Worm (Caenorhabditis elegans): ENCODE results near the gene nspc-17.

Gene nspc-17

DNA sequence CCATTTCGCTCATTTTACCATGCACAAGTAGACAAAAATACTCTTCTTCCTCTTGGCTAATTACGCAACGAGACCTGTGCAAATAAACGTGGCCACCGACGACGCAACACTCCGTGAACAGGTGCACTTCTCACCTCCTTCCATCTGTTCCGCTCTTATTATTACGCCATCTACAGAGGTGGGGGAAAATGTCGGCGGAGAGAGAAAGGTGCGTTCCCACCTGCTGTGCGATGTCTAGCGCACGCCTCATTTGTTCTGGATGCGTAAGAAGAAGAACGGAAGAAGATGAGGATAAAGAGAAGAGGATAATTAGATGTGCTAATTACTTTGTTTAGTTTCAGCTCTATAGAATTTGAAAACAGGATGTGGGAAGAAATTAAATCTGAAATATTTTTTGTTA is 38.5 kb downstream of the nspc-17 start:
- TF ChIP-seq him-1 (tag; optimal IDR thresholded peaks at IDR 0.05), result no peak
- no peak for TF ChIP-seq dao-5 (tag; optimal IDR thresholded peaks at IDR 0.05)
- TF ChIP-seq W03F9.2 (tag; optimal IDR thresholded peaks at IDR 0.05), result no peak

DNA sequence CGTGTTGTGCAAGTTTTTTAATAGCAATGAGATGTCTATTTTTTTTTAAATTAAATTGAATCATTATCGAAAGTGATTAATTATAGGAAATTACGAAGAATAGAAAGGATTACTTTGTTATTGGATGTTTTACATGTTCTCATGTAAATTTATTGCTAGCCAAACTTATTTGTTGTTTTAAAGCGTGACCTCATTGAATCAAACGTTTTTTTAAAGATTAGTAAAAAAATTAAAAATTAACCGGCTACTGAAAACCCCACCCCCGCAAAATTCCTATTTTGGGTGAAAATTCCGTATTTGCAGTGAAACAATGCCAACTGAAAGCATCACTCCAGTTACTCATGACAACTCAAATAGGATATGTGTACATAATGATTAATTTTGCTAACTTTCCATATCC is 40.2 kb downstream of the nspc-17 start, which contains the start of gene M163.8:
TSS of gene M163.8 (plus strand) at position 301 of the 400 bp plus-strand sequence.
- TF ChIP-seq W03F9.2 (tag; optimal IDR thresholded peaks at IDR 0.05) (no peak), him-1 (tag; optimal IDR thresholded peaks at IDR 0.05) (no peak), dao-5 (tag; optimal IDR thresholded peaks at IDR 0.05) (no peak)

DNA sequence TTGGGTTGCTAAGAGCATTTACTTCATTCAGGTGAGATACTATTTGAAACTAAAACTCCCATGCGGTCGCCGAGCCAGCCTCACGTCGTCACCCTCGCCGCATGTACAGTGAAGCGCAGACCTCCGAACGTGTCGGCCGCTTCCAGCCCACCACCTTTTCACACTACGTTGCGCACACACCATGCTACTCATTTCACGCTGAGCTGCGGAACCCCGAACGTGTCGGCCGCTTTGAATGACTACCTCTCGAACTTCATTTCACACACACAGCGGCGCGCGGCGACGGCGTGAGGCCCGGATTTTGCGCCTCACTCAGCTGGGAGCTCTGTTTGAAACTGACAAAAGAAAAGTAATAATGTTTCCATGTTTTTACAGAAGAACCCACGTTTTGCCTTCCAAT is 43.3 kb downstream of the nspc-17 start:
- TF ChIP-seq him-1 (tag; optimal IDR thresholded peaks at IDR 0.05), result no peak
- TF ChIP-seq dao-5 (tag; optimal IDR thresholded peaks at IDR 0.05), result no peak
- no peak for TF ChIP-seq W03F9.2 (tag; optimal IDR thresholded peaks at IDR 0.05)

DNA sequence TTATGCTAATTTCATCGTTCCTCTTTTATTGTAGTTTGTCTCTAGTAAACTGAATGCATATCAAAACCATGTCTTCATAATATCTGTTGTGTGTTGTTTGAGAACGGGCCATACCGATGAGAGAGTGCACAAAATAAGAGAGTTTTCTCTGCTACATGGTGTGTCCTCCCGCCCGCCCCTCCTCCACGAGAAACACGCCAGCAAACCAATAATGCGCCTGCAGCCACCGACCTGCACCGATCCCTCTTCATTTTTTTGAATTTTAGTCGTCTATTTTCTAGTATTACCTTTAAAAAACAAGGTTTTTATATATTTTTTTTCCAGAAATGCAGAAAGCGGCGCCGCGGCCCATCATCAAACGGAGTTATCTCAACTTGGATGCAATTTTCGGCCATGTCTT is 44.7 kb downstream of the nspc-17 start, which contains the start of gene gfi-3:
TSS of gene gfi-3 (plus strand) at position 325 of the 400 bp plus-strand sequence.
- peak; percentile 41 for TF ChIP-seq W03F9.2 (tag; optimal IDR thresholded peaks at IDR 0.05)
- TF ChIP-seq him-1 (tag; optimal IDR thresholded peaks at IDR 0.05), result peak; percentile 4
- TF ChIP-seq dao-5 (tag; optimal IDR thresholded peaks at IDR 0.05), result no peak

DNA sequence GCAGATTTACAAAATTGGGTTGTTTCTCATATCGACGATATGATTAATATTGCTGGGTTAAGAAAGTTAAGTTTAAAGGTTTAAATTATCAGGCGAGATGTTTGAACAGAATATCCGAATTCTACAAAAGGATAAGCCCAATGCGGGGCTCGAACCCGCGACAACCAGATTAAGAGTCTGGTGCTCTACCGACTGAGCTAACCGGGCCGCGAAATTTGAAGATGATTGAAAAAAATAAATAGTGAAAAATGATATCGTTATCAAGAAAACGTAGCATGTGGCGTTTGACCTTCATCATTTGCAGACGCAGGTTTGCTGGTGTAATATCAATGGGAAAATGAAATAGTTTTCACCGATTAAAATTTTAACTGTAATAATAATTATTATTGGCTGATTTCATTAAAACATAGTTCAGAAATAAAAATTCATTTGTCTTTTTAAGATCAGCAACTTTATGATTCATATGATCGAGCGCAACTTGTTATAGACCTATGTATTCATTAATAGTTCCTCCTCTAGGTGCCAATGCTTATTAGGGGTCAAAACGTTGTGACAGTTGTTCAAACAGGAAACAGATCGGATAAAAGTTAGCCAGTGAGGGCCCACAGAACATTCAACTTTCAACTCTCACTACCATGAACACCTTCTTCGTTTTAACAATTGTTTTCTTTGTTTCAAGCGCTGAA is 46.1 kb downstream of the nspc-17 start, which contains the start of gene M163.11:
TSS of gene M163.11 (plus strand) at position 636 of the 686 bp plus-strand sequence.
- TF ChIP-seq dao-5 (tag; optimal IDR thresholded peaks at IDR 0.05) (peak; percentile 48), him-1 (tag; optimal IDR thresholded peaks at IDR 0.05) (no peak), W03F9.2 (tag; optimal IDR thresholded peaks at IDR 0.05) (no peak)

DNA sequence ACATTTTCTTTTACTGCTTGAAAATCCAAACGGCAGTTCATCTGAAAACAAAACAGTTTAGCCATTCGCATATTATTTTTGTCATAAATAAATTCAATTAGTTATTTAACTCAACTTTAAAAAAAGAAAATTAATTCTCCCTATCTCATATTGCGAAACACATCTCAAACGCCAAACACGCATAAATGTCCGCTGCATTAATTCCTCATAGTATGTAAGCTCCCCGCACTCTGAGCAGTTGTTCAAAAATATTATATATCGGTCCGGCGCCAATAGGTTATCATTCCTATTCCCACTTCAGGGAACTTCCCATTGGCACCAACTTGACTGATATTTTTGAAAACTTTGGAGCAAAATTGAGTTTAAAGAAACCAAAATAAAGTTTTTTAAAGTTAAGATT is 46.8 kb downstream of the nspc-17 start:
- TF ChIP-seq him-1 (tag; optimal IDR thresholded peaks at IDR 0.05) (no peak), W03F9.2 (tag; optimal IDR thresholded peaks at IDR 0.05) (no peak)

DNA sequence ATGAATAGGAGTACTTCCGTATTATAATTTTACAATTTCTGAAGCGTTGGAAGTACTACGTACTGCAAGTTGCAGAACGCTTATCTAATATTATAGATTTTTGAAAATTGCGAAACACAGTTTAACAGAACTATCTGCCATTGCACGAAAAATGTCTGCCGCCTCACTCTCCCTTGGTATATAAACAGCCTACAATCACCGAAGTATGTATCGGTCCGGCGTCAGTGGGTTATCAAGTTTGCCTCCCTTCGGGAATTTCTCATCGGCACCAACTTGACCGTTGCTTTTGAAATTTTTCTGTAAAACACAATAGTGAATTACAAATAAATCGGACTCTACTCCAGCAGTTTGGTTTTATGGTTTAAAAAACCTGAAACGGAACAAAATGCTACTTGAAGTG is 47.6 kb downstream of the nspc-17 start:
- TF ChIP-seq dao-5 (tag; optimal IDR thresholded peaks at IDR 0.05), result no peak
- no peak for TF ChIP-seq him-1 (tag; optimal IDR thresholded peaks at IDR 0.05)
- TF ChIP-seq W03F9.2 (tag; optimal IDR thresholded peaks at IDR 0.05), result no peak

DNA sequence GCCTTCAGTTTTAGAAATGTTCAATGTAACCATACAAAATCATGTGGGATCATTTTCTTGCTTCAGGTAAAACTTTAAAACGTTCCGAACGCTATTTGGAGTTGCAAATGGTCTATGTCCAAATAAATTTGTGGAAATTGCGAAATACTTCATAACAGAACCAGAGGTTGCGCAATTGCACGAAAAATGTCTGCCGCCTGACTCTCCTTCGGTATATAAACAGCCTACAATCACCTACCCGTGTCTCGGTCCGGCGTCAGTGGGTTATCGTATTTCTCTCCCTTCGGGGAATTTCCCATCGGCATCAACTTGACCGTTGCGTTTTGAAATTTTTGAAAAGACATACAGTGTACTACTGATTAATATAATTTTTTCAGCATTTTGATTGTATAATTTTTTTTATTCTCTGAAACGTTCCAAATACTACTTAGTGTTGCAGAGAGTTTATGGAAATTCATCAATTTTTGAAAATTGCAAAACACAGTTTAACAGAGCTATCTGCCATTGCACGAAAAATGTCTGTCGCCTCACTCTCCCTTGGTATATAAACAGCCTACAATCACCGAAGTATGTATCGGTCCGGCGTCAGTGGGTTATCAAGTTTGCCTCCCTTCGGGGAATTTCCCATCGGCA is 48.2 kb downstream of the nspc-17 start:
- no peak for TF ChIP-seq him-1 (tag; optimal IDR thresholded peaks at IDR 0.05)
- TF ChIP-seq W03F9.2 (tag; optimal IDR thresholded peaks at IDR 0.05), result peak; percentile 20
- peak; percentile 4 for TF ChIP-seq dao-5 (tag; optimal IDR thresholded peaks at IDR 0.05)

Data from whole organism, L4/young adult.